Fruit fly (Drosophila melanogaster): Measurements from ENCODE around the gene Fnta.

DNA sequence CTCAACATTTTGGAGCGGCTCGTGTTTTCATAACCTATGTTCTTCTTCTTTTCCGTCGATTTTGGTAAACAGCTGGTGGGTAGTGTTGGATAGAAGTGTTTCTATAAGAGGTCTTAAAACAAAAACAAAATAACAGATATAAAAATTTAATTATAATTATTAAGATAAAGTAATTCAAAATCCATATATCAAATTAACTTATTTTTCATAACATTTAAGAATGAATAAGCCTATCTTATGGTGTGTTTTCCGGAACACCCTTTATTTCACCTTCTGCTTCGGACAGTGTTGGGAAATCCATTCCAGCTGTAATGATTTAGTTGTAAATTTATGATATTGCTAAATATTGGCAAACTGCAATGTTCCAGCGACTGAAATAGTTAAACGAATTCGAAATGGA lies 19.9 kb upstream of the Fnta start, which contains the start of the genes mRpS2 and Mon1:
- TF ChIP-seq Sin3A (optimal IDR thresholded peaks at IDR 0.05) (no peak), psq (optimal IDR thresholded peaks at IDR 0.05) (no peak)

Data from Kc167 (cell line).